Worm (Caenorhabditis elegans) whole organism, L1 larva: Measurements from ENCODE around the gene col-185.

Source experiments
- C04F5.9 ChIP-seq: sonication (generic microtip); optimal IDR thresholded peaks from 2 replicates; lab custom pipeline; 2016; ENCODE audit warnings: missing genetic modification characterization, missing compliant biosample characterization
- C16A3.4 ChIP-seq: fragments of 150-350 bp; optimal IDR thresholded peaks from 2 replicates; lab custom pipeline; 2014; ENCODE audit warnings: missing biosample characterization, missing genetic modification characterization
- Y116A8C.19 ChIP-seq: sonication (generic microtip); optimal IDR thresholded peaks from 2 replicates; lab custom pipeline; 2016; ENCODE audit warnings: missing compliant biosample characterization, missing genetic modification characterization, borderline replicate concordance
- aha-1 ChIP-seq: fragments of 150-350 bp; optimal IDR thresholded peaks from 2 replicates; lab custom pipeline; 2014; ENCODE audit warnings: missing biosample characterization, missing genetic modification characterization
- alr-1 ChIP-seq: fragments of 200-800 bp; sonication (Bioruptor generic); optimal IDR thresholded peaks from 2 replicates; lab custom pipeline; 2018; ENCODE audit warnings: borderline replicate concordance, mild to moderate bottlenecking, missing genetic modification characterization, missing compliant biosample characterization
- ama-1 ChIP-seq: fragments of 150-350 bp; optimal IDR thresholded peaks from 2 replicates; lab custom pipeline; 2014
- blmp-1 ChIP-seq: fragments of 150-350 bp; optimal IDR thresholded peaks from 2 replicates; lab custom pipeline; 2014; ENCODE audit warnings: missing biosample characterization, missing genetic modification characterization
- ceh-63 ChIP-seq: fragments of 200-800 bp; sonication (Bioruptor generic); optimal IDR thresholded peaks from 2 replicates; lab custom pipeline; 2018; ENCODE audit warnings: mild to moderate bottlenecking, missing genetic modification characterization, missing compliant biosample characterization
- ceh-8 ChIP-seq: fragments of 200-800 bp; sonication (Bioruptor generic); optimal IDR thresholded peaks from 2 replicates; lab custom pipeline; 2018; ENCODE audit warnings: mild to moderate bottlenecking, missing genetic modification characterization, moderate library complexity, missing compliant biosample characterization
- ceh-82 ChIP-seq, 3 experiments: fragments of 150-350 bp in 1 of 3; sonication (generic microtip) in 2 of 3; optimal IDR thresholded peaks; 2 replicates each; lab custom pipeline; 2014 to 2017; ENCODE audit warnings: missing biosample characterization in 3 of 3, missing genetic modification characterization in 3 of 3
- ceh-90 ChIP-seq: sonication (generic microtip); optimal IDR thresholded peaks from 2 replicates; lab custom pipeline; 2016; ENCODE audit warnings: missing genetic modification characterization, missing compliant biosample characterization
- ces-1 ChIP-seq: fragments of 150-350 bp; optimal IDR thresholded peaks from 2 replicates; lab custom pipeline; 2014; ENCODE audit warnings: missing biosample characterization, missing genetic modification reagents, missing genetic modification characterization
- dpl-1 ChIP-seq, 3 experiments: fragments of 150-350 bp in 2 of 3; sonication (generic microtip) in 1 of 3; optimal IDR thresholded peaks; 2 replicates each; lab custom pipeline; 2014 to 2017; ENCODE audit warnings: missing biosample characterization in 3 of 3, missing genetic modification characterization in 3 of 3, missing genetic modification reagents in 3 of 3
- efl-1 ChIP-seq, 4 experiments: fragments of 150-350 bp; optimal IDR thresholded peaks in 3 of 4; peaks in 1 of 4; 1 replicate in 1 of 4; 2 replicates in 3 of 4; lab custom pipeline; 2014; ENCODE audit warnings: missing biosample characterization in 2 of 4, missing genetic modification characterization in 2 of 4, missing genetic modification reagents in 2 of 4
- egl-13 ChIP-seq: sonication (generic microtip); optimal IDR thresholded peaks from 2 replicates; lab custom pipeline; 2016; ENCODE audit warnings: missing genotype, missing genetic modification reagents, missing genetic modification characterization, missing compliant biosample characterization
- elt-2 ChIP-seq: sonication (generic microtip); optimal IDR thresholded peaks from 2 replicates; lab custom pipeline; 2016; ENCODE audit warnings: missing genetic modification characterization, mild to moderate bottlenecking, inconsistent platforms, missing compliant biosample characterization, missing genetic modification reagents
- ets-5 ChIP-seq: fragments of 200-800 bp; sonication (Bioruptor generic); IDR thresholded peaks from 2 replicates; pipeline ENCODE4 v1.3.6; 2022; ENCODE audit warnings: missing genetic modification characterization, missing compliant biosample characterization
- fkh-4 ChIP-seq: sonication (generic microtip); optimal IDR thresholded peaks from 2 replicates; lab custom pipeline; 2016; ENCODE audit warnings: missing compliant biosample characterization, missing genetic modification characterization, borderline replicate concordance
- fkh-8 ChIP-seq: sonication (generic microtip); optimal IDR thresholded peaks from 2 replicates; lab custom pipeline; 2016; ENCODE audit warnings: mild to moderate bottlenecking, missing genetic modification characterization, missing compliant biosample characterization
- grh-1 ChIP-seq: fragments of 200-800 bp; sonication (Bioruptor generic); IDR thresholded peaks from 2 replicates; pipeline ENCODE4 v1.3.6; 2022; ENCODE audit warnings: missing genetic modification reagents, missing genetic modification characterization, missing compliant biosample characterization
- hlh-17 ChIP-seq: fragments of 200-800 bp; sonication (Bioruptor generic); optimal IDR thresholded peaks from 2 replicates; lab custom pipeline; 2018; ENCODE audit warnings: missing genetic modification characterization, mild to moderate bottlenecking, missing compliant biosample characterization, moderate library complexity, borderline replicate concordance
- hpl-2 ChIP-seq: fragments of 150-350 bp; optimal IDR thresholded peaks from 2 replicates; lab custom pipeline; 2014; ENCODE audit warnings: missing biosample characterization, missing genetic modification reagents, missing genetic modification characterization
- lin-13 ChIP-seq: fragments of 150-350 bp; optimal IDR thresholded peaks from 2 replicates; lab custom pipeline; 2014; ENCODE audit warnings: missing biosample characterization, missing genetic modification reagents, missing genetic modification characterization
- lin-14 ChIP-seq: fragments of 200-800 bp; sonication (Bioruptor generic); optimal IDR thresholded peaks from 2 replicates; lab custom pipeline; 2018; ENCODE audit warnings: mild to moderate bottlenecking, missing genetic modification characterization, moderate library complexity, missing compliant biosample characterization
- lin-39 ChIP-seq: fragments of 150-350 bp; optimal IDR thresholded peaks from 2 replicates; lab custom pipeline; 2014; ENCODE audit warnings: missing biosample characterization, missing genetic modification reagents, missing genetic modification characterization
- lir-3 ChIP-seq: sonication (generic microtip); optimal IDR thresholded peaks from 2 replicates; lab custom pipeline; 2016; ENCODE audit warnings: mild to moderate bottlenecking, missing genetic modification characterization, moderate library complexity, missing compliant biosample characterization; ENCODE audit not compliant: poor library complexity
- lsy-2 ChIP-seq, 2 experiments: fragments of 150-350 bp; optimal IDR thresholded peaks; 2 replicates each; lab custom pipeline; 2014; ENCODE audit warnings: missing biosample characterization in 2 of 2, missing genetic modification characterization in 2 of 2
- mdl-1 ChIP-seq, 2 experiments: fragments of 150-350 bp; optimal IDR thresholded peaks; 2 replicates each; lab custom pipeline; 2014 to 2017; ENCODE audit warnings: missing biosample characterization in 2 of 2, missing genetic modification characterization in 2 of 2, inconsistent platforms in 1 of 2
- mep-1 ChIP-seq: fragments of 150-350 bp; optimal IDR thresholded peaks from 2 replicates; lab custom pipeline; 2014; ENCODE audit warnings: missing biosample characterization, missing genetic modification characterization
- nhr-11 ChIP-seq: fragments of 150-350 bp; optimal IDR thresholded peaks from 2 replicates; lab custom pipeline; 2014; ENCODE audit warnings: missing biosample characterization, missing genetic modification characterization
- nhr-12 ChIP-seq: sonication (generic microtip); optimal IDR thresholded peaks from 2 replicates; lab custom pipeline; 2017; ENCODE audit warnings: missing biosample characterization, missing genetic modification characterization
- nhr-237 ChIP-seq: fragments of 150-350 bp; optimal IDR thresholded peaks from 2 replicates; lab custom pipeline; 2014; ENCODE audit warnings: missing biosample characterization, missing genetic modification characterization
- nhr-28 ChIP-seq: fragments of 150-350 bp; optimal IDR thresholded peaks from 2 replicates; lab custom pipeline; 2014; ENCODE audit warnings: missing biosample characterization, missing genetic modification characterization
- nhr-47 ChIP-seq: sonication (generic microtip); optimal IDR thresholded peaks from 2 replicates; lab custom pipeline; 2016; ENCODE audit warnings: mild to moderate bottlenecking, missing genetic modification characterization, moderate library complexity, missing compliant biosample characterization
- nhr-71 ChIP-seq: sonication (generic microtip); optimal IDR thresholded peaks from 2 replicates; lab custom pipeline; 2016; ENCODE audit warnings: mild to moderate bottlenecking, missing genetic modification characterization, moderate library complexity, missing compliant biosample characterization
- nhr-76 ChIP-seq: sonication (generic microtip); optimal IDR thresholded peaks from 2 replicates; lab custom pipeline; 2017; ENCODE audit warnings: missing biosample characterization, missing genetic modification characterization
- nhr-77 ChIP-seq: fragments of 150-350 bp; optimal IDR thresholded peaks from 2 replicates; lab custom pipeline; 2014; ENCODE audit warnings: missing biosample characterization, missing genetic modification characterization
- nhr-85 ChIP-seq: sonication (generic microtip); peaks from one replicate; lab custom pipeline; 2016; ENCODE audit warnings: missing genetic modification characterization, inconsistent platforms, missing compliant biosample characterization
- nhr-90 ChIP-seq: sonication (generic microtip); optimal IDR thresholded peaks from 2 replicates; lab custom pipeline; 2016; ENCODE audit warnings: mild to moderate bottlenecking, missing genetic modification characterization, missing compliant biosample characterization; ENCODE audit not compliant: poor library complexity
- pax-3 ChIP-seq: fragments of 200-800 bp; sonication (Bioruptor generic); optimal IDR thresholded peaks from 2 replicates; lab custom pipeline; 2018; ENCODE audit warnings: mild to moderate bottlenecking, missing genetic modification characterization, moderate library complexity, missing compliant biosample characterization
- snpc-4 ChIP-seq: fragments of 150-350 bp; optimal IDR thresholded peaks from 2 replicates; lab custom pipeline; 2014; ENCODE audit warnings: missing biosample characterization, missing genetic modification characterization
- sox-4 ChIP-seq: sonication (generic microtip); optimal IDR thresholded peaks from 2 replicates; lab custom pipeline; 2016; ENCODE audit warnings: missing genetic modification characterization, missing compliant biosample characterization
- sup-37 ChIP-seq: fragments of 200-800 bp; sonication (Bioruptor generic); optimal IDR thresholded peaks from 2 replicates; lab custom pipeline; 2018; ENCODE audit warnings: mild to moderate bottlenecking, missing genetic modification characterization, missing compliant biosample characterization
- unc-30 ChIP-seq: sonication (generic microtip); optimal IDR thresholded peaks from 2 replicates; lab custom pipeline; 2017; ENCODE audit warnings: missing biosample characterization, missing genetic modification characterization
- unc-62 ChIP-seq: fragments of 150-350 bp; optimal IDR thresholded peaks from 2 replicates; lab custom pipeline; 2014; ENCODE audit warnings: missing biosample characterization, missing genetic modification reagents, missing genetic modification characterization
- unc-86 ChIP-seq: sonication (generic microtip); optimal IDR thresholded peaks from 2 replicates; lab custom pipeline; 2016; ENCODE audit warnings: missing genetic modification characterization, missing compliant biosample characterization
- unc-98 ChIP-seq: fragments of 200-800 bp; sonication (Bioruptor generic); IDR thresholded peaks from 2 replicates; pipeline ENCODE4 v1.3.6; 2022; ENCODE audit warnings: missing genetic modification characterization, missing compliant biosample characterization
- vab-15 ChIP-seq: sonication (generic microtip); optimal IDR thresholded peaks from 2 replicates; lab custom pipeline; 2017; ENCODE audit warnings: missing genotype, mild to moderate bottlenecking, missing genetic modification characterization, missing compliant biosample characterization
- xbp-1 ChIP-seq: sonication (generic microtip); optimal IDR thresholded peaks from 2 replicates; lab custom pipeline; 2016; ENCODE audit warnings: missing genetic modification characterization, missing compliant biosample characterization
- zag-1 ChIP-seq: fragments of 150-350 bp; optimal IDR thresholded peaks from 2 replicates; lab custom pipeline; 2014; ENCODE audit warnings: missing biosample characterization, missing genetic modification characterization
- ztf-11 ChIP-seq, 2 experiments: sonication (generic microtip); optimal IDR thresholded peaks; 2 replicates each; lab custom pipeline; 2016 to 2017; ENCODE audit warnings: missing genetic modification characterization in 2 of 2, missing biosample characterization in 1 of 2, missing compliant biosample characterization in 1 of 2

col-185 gene

ce11 chrX:13500568-13500967 is 10.3 kb downstream of the col-185 start, which contains the start of gene sad-1:
Gene sad-1 (minus strand): TSS chrX:13500668.
- TF ChIP-seq lir-3 (no peak), lin-14 (GFP tag; lab: Kevin White, UChicago) (peak; percentile 38)
- TF ChIP-seq, all 84 proteins: peak for 1

DNA sequence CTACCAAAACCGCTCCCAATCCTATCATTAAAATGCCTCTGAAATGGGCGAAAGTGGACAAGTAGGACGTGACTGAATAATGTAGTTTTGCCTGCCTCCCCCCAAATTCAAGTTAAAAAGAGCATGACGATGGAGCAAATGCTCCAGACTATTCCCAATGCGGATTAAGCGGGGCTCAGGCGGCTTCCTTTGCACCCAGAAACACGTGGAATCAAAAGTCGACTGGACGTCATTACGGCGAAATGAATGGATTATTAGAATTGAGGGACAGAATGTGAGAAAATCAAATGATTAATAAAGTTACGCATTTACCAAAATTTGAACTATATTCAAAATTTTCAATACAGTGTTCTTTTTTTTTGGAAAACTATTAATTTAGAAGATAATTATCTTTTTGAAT is 11.0 kb downstream of the col-185 start:
- TF ChIP-seq elt-2 (no peak), ets-5 (GFP tag; lab: Robert Waterston, UW) (no peak), ceh-82 (tag; optimal IDR thresholded peaks at IDR 0.05; lab: Kevin White, UChicago) (no peak), lir-3 (no peak), ceh-90 (tag; lab: Kevin White, UChicago) (no peak), fkh-8 (tag; lab: Kevin White, UChicago) (peak; percentile 79), unc-30 (tag; lab: Kevin White, UChicago) (no peak), nhr-11 (tag; lab: Kevin White, UChicago) (no peak), lin-13 (GFP tag; lab: Kevin White, UChicago) (no peak), nhr-47 (peak; percentile 39), pax-3 (tag; lab: Kevin White, UChicago) (peak; percentile 27), nhr-237 (no peak), egl-13 (no peak), ces-1 (no peak), blmp-1 (tag; lab: Kevin White, UChicago) (no peak), efl-1 (optimal IDR thresholded peaks at IDR 0.05; lab: Kevin White, UChicago) (no peak), efl-1 (GFP tag; optimal IDR thresholded peaks at IDR 0.05 in 1 of 2; lab: Kevin White, UChicago) (no peak), C04F5.9 (tag; lab: Kevin White, UChicago) (no peak), unc-86 (tag; lab: Kevin White, UChicago) (no peak), mdl-1 (tag; optimal IDR thresholded peaks at IDR 0.05; lab: Kevin White, UChicago) (no peak), ama-1 (lab: Kevin White, UChicago) (no peak), xbp-1 (tag; lab: Kevin White, UChicago) (no peak), unc-62 (no peak), sox-4 (tag; lab: Kevin White, UChicago) (peak; percentile 10), grh-1 (no peak), nhr-76 (tag; lab: Kevin White, UChicago) (no peak), sup-37 (GFP tag; lab: Kevin White, UChicago) (no peak), Y116A8C.19 (tag; lab: Kevin White, UChicago) (no peak), lin-39 (no peak), vab-15 (tag; lab: Kevin White, UChicago) (no peak), lsy-2 (tag; optimal IDR thresholded peaks at IDR 0.05; lab: Kevin White, UChicago) (no peak), ceh-8 (GFP tag; lab: Kevin White, UChicago) (peak; percentile 5), ztf-11 (tag; optimal IDR thresholded peaks at IDR 0.05; lab: Kevin White, UChicago) (no peak), dpl-1 (GFP tag; optimal IDR thresholded peaks at IDR 0.05; lab: Kevin White, UChicago) (no peak), nhr-12 (tag; lab: Kevin White, UChicago) (no peak), alr-1 (no peak), ceh-63 (no peak), mep-1 (tag; lab: Kevin White, UChicago) (no peak), lin-14 (GFP tag; lab: Kevin White, UChicago) (peak; percentile 47), hlh-17 (GFP tag; lab: Kevin White, UChicago) (no peak), hpl-2 (no peak), fkh-4 (tag; lab: Kevin White, UChicago) (no peak), zag-1 (tag; lab: Kevin White, UChicago) (no peak), aha-1 (tag; lab: Kevin White, UChicago) (no peak), unc-98 (GFP tag; lab: Robert Waterston, UW) (no peak), nhr-85 (tag; lab: Kevin White, UChicago) (no peak), snpc-4 (no peak), nhr-28 (no peak), nhr-71 (tag; lab: Kevin White, UChicago) (peak; percentile 46), nhr-77 (tag; lab: Kevin White, UChicago) (no peak), nhr-90 (tag; lab: Kevin White, UChicago) (no peak), C16A3.4 (tag; lab: Kevin White, UChicago) (no peak)
